Worm (Caenorhabditis elegans) whole organism, early embryonic: ENCODE measurements around the gene ten-1.

Experiments used
- B0310.2 ChIP-seq: sonication (generic microtip); optimal IDR thresholded peaks from 2 replicates; lab custom pipeline; 2016; ENCODE audit warnings: mild to moderate bottlenecking, missing genetic modification characterization, missing compliant biosample characterization
- F13C5.2 ChIP-seq: sonication (generic microtip); optimal IDR thresholded peaks from 2 replicates; lab custom pipeline; 2017; ENCODE audit warnings: mild to moderate bottlenecking, missing genetic modification characterization, inconsistent platforms, missing compliant biosample characterization
- aly-1 ChIP-seq: sonication (generic microtip); optimal IDR thresholded peaks from 2 replicates; lab custom pipeline; 2016; ENCODE audit warnings: missing genetic modification characterization, missing compliant biosample characterization
- ama-1 ChIP-seq: fragments of 150-350 bp; optimal IDR thresholded peaks from 2 replicates; lab custom pipeline; 2014
- ceh-13 ChIP-seq: fragments of 200-800 bp; sonication (Bioruptor generic); optimal IDR thresholded peaks from 2 replicates; lab custom pipeline; 2018; ENCODE audit warnings: mild to moderate bottlenecking, missing genetic modification characterization, missing compliant biosample characterization
- ceh-36 ChIP-seq: sonication (generic microtip); optimal IDR thresholded peaks from 2 replicates; lab custom pipeline; 2016; ENCODE audit warnings: missing genetic modification characterization, inconsistent platforms, missing compliant biosample characterization
- ets-7 ChIP-seq: sonication (generic microtip); optimal IDR thresholded peaks from 2 replicates; lab custom pipeline; 2016; ENCODE audit warnings: missing genotype, missing genetic modification characterization, missing compliant biosample characterization
- flt-1 ChIP-seq: fragments of 200-800 bp; sonication (Bioruptor generic); IDR thresholded peaks from 2 replicates; pipeline ENCODE4 v1.3.6; 2022; ENCODE audit warnings: missing genetic modification characterization, missing compliant biosample characterization
- hmbx-1 ChIP-seq: sonication (generic microtip); optimal IDR thresholded peaks from 2 replicates; lab custom pipeline; 2016; ENCODE audit warnings: mild to moderate bottlenecking, missing genetic modification characterization, missing compliant biosample characterization
- hmg-4 ChIP-seq: fragments of 200-800 bp; sonication (Bioruptor generic); optimal IDR thresholded peaks from 2 replicates; lab custom pipeline; 2018; ENCODE audit warnings: mild to moderate bottlenecking, missing genetic modification characterization, missing compliant biosample characterization
- hnd-1 ChIP-seq: sonication (generic microtip); optimal IDR thresholded peaks from 2 replicates; lab custom pipeline; 2016; ENCODE audit warnings: missing genetic modification characterization, missing compliant biosample characterization
- pes-1 ChIP-seq: fragments of 200-800 bp; sonication (Bioruptor generic); IDR thresholded peaks from 2 replicates; pipeline ENCODE4 v1.3.6; 2022; ENCODE audit warnings: missing genetic modification reagents, missing genetic modification characterization, missing compliant biosample characterization
- scrt-1 ChIP-seq: fragments of 200-800 bp; sonication (Bioruptor generic); IDR thresholded peaks from 2 replicates; pipeline ENCODE4 v1.3.6; 2022; ENCODE audit warnings: missing genetic modification characterization, missing compliant biosample characterization
- sea-1 ChIP-seq: fragments of 200-800 bp; sonication (Bioruptor generic); conservative IDR thresholded peaks from 2 replicates; pipeline ENCODE4 v1.3.6; 2022; ENCODE audit warnings: missing genetic modification characterization, missing compliant biosample characterization
- tbx-11 ChIP-seq: fragments of 200-800 bp; sonication (Bioruptor generic); IDR thresholded peaks from 2 replicates; pipeline ENCODE4 v1.3.6; 2022; ENCODE audit warnings: missing genetic modification characterization, missing compliant biosample characterization
- tbx-37 ChIP-seq: fragments of 200-800 bp; sonication (Bioruptor generic); conservative IDR thresholded peaks from 2 replicates; pipeline ENCODE4 v1.3.6; 2022; ENCODE audit warnings: missing genetic modification reagents, missing genetic modification characterization, missing compliant biosample characterization
- tra-4 ChIP-seq: sonication (generic microtip); optimal IDR thresholded peaks from 2 replicates; lab custom pipeline; 2017; ENCODE audit warnings: missing genetic modification characterization, missing compliant biosample characterization

ten-1 gene

ce11 chrIII:6820343-6820985, at the start of gene ten-1:
Gene ten-1 (plus strand): TSS chrIII:6820935.
- no peak for TF ChIP-seq ceh-36
- TF ChIP-seq tra-4 (tag; lab: Kevin White, UChicago), result no peak
- TF ChIP-seq ceh-13 (GFP tag; lab: Kevin White, UChicago), result no peak
- TF ChIP-seq sea-1 (GFP tag; lab: Robert Waterston, UW), result no peak
- TF ChIP-seq hmbx-1 (tag; lab: Kevin White, UChicago), result no peak
- no peak for TF ChIP-seq F13C5.2 (tag; lab: Kevin White, UChicago)
- no peak for TF ChIP-seq scrt-1 (GFP tag; lab: Robert Waterston, UW)
- TF ChIP-seq tbx-37 (GFP tag; lab: Robert Waterston, UW), result no peak
- no peak for TF ChIP-seq hmg-4 (GFP tag; lab: Kevin White, UChicago)
- TF ChIP-seq hnd-1 (tag; lab: Kevin White, UChicago), result no peak
- no peak for TF ChIP-seq ama-1 (lab: Kevin White, UChicago)
- TF ChIP-seq tbx-11, result no peak
- no peak for TF ChIP-seq aly-1 (tag; lab: Kevin White, UChicago)

DNA sequence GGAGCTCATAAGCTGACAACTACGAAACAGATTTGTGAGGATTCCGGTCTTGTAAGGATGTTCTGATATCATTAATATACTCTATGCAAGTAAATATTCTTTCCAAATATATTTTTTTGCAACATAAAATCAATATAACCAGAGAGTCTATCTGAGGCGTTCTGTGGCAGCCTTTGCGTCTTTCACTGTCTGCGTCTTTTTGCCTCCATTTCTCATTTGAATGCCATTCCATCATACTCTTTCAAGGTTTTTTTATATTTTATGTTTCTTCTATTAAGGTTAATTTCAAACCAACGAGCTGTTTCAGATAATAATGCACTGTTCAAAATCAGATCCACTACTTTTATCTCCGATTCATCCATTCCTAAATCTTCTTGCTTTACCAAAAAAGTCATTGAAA, 25.4 kb upstream of the ten-1 start, which contains the start of gene R05H11.1:
R05H11.1 (plus strand) TSS at position 301 of the 400 bp plus-strand sequence.
- TF ChIP-seq B0310.2 (tag; lab: Kevin White, UChicago) (no peak), tbx-11 (no peak)

ce11 chrIII:6797965-6798364, 22.8 kb upstream of the ten-1 start, which contains the start of gene R05H11.2:
Gene R05H11.2 (plus strand): TSS chrIII:6798297.
- TF ChIP-seq sea-1 (GFP tag; lab: Robert Waterston, UW) (no peak), pes-1 (GFP tag; lab: Robert Waterston, UW) (no peak), aly-1 (tag; lab: Kevin White, UChicago) (no peak), ceh-13 (GFP tag; lab: Kevin White, UChicago) (no peak), ets-7 (tag; lab: Kevin White, UChicago) (no peak), flt-1 (GFP tag; lab: Robert Waterston, UW) (no peak), F13C5.2 (tag; lab: Kevin White, UChicago) (no peak), tbx-37 (GFP tag; lab: Robert Waterston, UW) (no peak), hmg-4 (GFP tag; lab: Kevin White, UChicago) (no peak)

DNA sequence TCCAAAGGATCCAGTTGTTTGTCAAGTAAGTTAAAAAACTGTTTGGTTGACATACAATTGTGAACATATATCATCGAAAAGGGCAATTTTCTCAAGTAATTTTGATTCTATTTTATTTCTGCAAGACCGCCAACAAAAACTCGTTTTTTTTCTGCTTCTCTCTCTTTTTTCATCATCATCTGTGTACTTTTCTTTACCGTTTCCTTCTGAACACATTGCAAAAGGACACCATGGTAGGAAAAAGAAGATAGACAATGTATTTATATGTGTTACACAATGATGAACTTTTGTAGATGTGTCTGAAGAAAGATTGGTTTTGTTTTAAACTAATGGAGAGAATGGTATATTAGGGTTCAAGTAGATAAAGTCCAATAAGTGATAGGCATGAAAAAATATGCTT, 21.8 kb upstream of the ten-1 start:
- TF ChIP-seq flt-1 (GFP tag; lab: Robert Waterston, UW), result no peak
- TF ChIP-seq ets-7 (tag; lab: Kevin White, UChicago), result no peak
- no peak for TF ChIP-seq sea-1 (GFP tag; lab: Robert Waterston, UW)
- TF ChIP-seq tra-4 (tag; lab: Kevin White, UChicago), result no peak
- no peak for TF ChIP-seq F13C5.2 (tag; lab: Kevin White, UChicago)
- no peak for TF ChIP-seq ceh-13 (GFP tag; lab: Kevin White, UChicago)
- TF ChIP-seq scrt-1 (GFP tag; lab: Robert Waterston, UW), result no peak
- TF ChIP-seq hmbx-1 (tag; lab: Kevin White, UChicago), result no peak
- TF ChIP-seq ama-1 (lab: Kevin White, UChicago), result no peak
- TF ChIP-seq hnd-1 (tag; lab: Kevin White, UChicago), result no peak
- no peak for TF ChIP-seq pes-1 (GFP tag; lab: Robert Waterston, UW)
- no peak for TF ChIP-seq tbx-11
- no peak for TF ChIP-seq aly-1 (tag; lab: Kevin White, UChicago)
- no peak for TF ChIP-seq B0310.2 (tag; lab: Kevin White, UChicago)
- TF ChIP-seq hmg-4 (GFP tag; lab: Kevin White, UChicago), result no peak
- TF ChIP-seq tbx-37 (GFP tag; lab: Robert Waterston, UW), result no peak
- no peak for TF ChIP-seq ceh-36

- TF ChIP-seq F13C5.2 (tag; lab: Kevin White, UChicago), result no peak
- no peak for TF ChIP-seq tra-4 (tag; lab: Kevin White, UChicago)
- TF ChIP-seq tbx-11, result no peak
- TF ChIP-seq scrt-1 (GFP tag; lab: Robert Waterston, UW), result no peak
- TF ChIP-seq ceh-36, result no peak
- TF ChIP-seq hmg-4 (GFP tag; lab: Kevin White, UChicago), result no peak
- TF ChIP-seq tbx-37 (GFP tag; lab: Robert Waterston, UW), result no peak
- no peak for TF ChIP-seq ceh-13 (GFP tag; lab: Kevin White, UChicago)
- TF ChIP-seq hnd-1 (tag; lab: Kevin White, UChicago), result no peak
- no peak for TF ChIP-seq sea-1 (GFP tag; lab: Robert Waterston, UW)
- TF ChIP-seq ama-1 (lab: Kevin White, UChicago), result no peak
- TF ChIP-seq flt-1 (GFP tag; lab: Robert Waterston, UW), result no peak
- no peak for TF ChIP-seq ets-7 (tag; lab: Kevin White, UChicago)
- TF ChIP-seq pes-1 (GFP tag; lab: Robert Waterston, UW), result no peak
- no peak for TF ChIP-seq hmbx-1 (tag; lab: Kevin White, UChicago)
- no peak for TF ChIP-seq B0310.2 (tag; lab: Kevin White, UChicago)
- no peak for TF ChIP-seq aly-1 (tag; lab: Kevin White, UChicago)
Observed at ce11 chrIII:6799664-6800063, 21.1 kb upstream of the ten-1 start.

DNA sequence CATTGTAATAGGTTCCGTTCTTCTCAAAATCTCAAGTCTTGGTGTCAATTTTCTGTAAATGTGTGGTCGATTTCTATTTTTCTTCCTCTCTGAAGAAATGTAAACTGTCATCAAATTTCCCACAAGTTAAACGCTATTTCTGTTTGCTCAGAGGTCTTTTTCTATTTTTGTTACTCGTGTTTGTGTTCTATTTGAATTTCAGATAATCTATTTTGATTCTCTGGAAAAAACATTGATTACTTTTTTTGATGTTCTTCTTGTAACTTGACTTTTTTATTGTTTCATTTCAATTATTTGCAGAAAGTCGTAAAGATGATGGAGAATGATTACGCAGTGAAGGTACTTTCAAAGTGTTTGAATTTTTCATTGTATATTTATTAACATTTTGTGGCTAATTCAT, 18.2 kb upstream of the ten-1 start, which contains the start of gene lim-8:
lim-8 (plus strand) TSS at position 301 of the 400 bp plus-strand sequence.
- TF ChIP-seq ets-7 (tag; lab: Kevin White, UChicago), result no peak
- no peak for TF ChIP-seq tbx-37 (GFP tag; lab: Robert Waterston, UW)
- no peak for TF ChIP-seq ceh-36
- no peak for TF ChIP-seq ceh-13 (GFP tag; lab: Kevin White, UChicago)
- no peak for TF ChIP-seq sea-1 (GFP tag; lab: Robert Waterston, UW)
- TF ChIP-seq ama-1 (lab: Kevin White, UChicago), result no peak
- no peak for TF ChIP-seq aly-1 (tag; lab: Kevin White, UChicago)
- TF ChIP-seq tbx-11, result no peak
- TF ChIP-seq pes-1 (GFP tag; lab: Robert Waterston, UW), result no peak
- no peak for TF ChIP-seq tra-4 (tag; lab: Kevin White, UChicago)
- no peak for TF ChIP-seq hmg-4 (GFP tag; lab: Kevin White, UChicago)
- no peak for TF ChIP-seq F13C5.2 (tag; lab: Kevin White, UChicago)
- no peak for TF ChIP-seq B0310.2 (tag; lab: Kevin White, UChicago)
- no peak for TF ChIP-seq scrt-1 (GFP tag; lab: Robert Waterston, UW)
- no peak for TF ChIP-seq flt-1 (GFP tag; lab: Robert Waterston, UW)
